Worm (Caenorhabditis elegans) whole organism, L4 larva: Measurements from ENCODE around the gene nlp-28.

ENCODE experiments used
- arid-1 ChIP-seq: fragments of 200-800 bp; sonication (Bioruptor generic); conservative IDR thresholded peaks from 2 replicates; pipeline ENCODE4 v1.3.6; 2022; ENCODE audit warnings: missing genetic modification reagents, missing genetic modification characterization, missing compliant biosample characterization
- hif-1 ChIP-seq, 2 experiments: sonication (generic microtip); optimal IDR thresholded peaks; 2 replicates each; lab custom pipeline; 2016 to 2017; ENCODE audit warnings: missing compliant biosample characterization in 2 of 2, missing genetic modification characterization in 2 of 2, missing genetic modification reagents in 2 of 2, missing genotype in 2 of 2, mild to moderate bottlenecking in 1 of 2
- madf-9 ChIP-seq: fragments of 200-800 bp; sonication (Bioruptor generic); conservative IDR thresholded peaks from 2 replicates; pipeline ENCODE4 v1.3.6; 2022; ENCODE audit warnings: missing genetic modification reagents, missing genetic modification characterization, missing compliant biosample characterization
- mep-1 ChIP-seq: fragments of 150-350 bp; sonication (generic microtip); optimal IDR thresholded peaks from 3 replicates; lab custom pipeline; 2014; ENCODE audit warnings: missing biosample characterization, missing genetic modification characterization
- set-16 ChIP-seq: fragments of 200-800 bp; sonication (Bioruptor generic); IDR thresholded peaks from 2 replicates; pipeline ENCODE4 v1.3.6; 2022; ENCODE audit warnings: missing genetic modification reagents, missing genetic modification characterization, missing compliant biosample characterization
- skn-1 ChIP-seq: fragments of 150-350 bp; optimal IDR thresholded peaks from 2 replicates; lab custom pipeline; 2014; ENCODE audit warnings: missing biosample characterization, missing genetic modification characterization
- snpc-4 ChIP-seq: fragments of 150-350 bp; optimal IDR thresholded peaks from 2 replicates; lab custom pipeline; 2014; ENCODE audit warnings: missing biosample characterization, missing genetic modification characterization
- zip-2 ChIP-seq: fragments of 150-350 bp; optimal IDR thresholded peaks from 2 replicates; lab custom pipeline; 2014; ENCODE audit warnings: missing biosample characterization, missing genetic modification characterization

DNA sequence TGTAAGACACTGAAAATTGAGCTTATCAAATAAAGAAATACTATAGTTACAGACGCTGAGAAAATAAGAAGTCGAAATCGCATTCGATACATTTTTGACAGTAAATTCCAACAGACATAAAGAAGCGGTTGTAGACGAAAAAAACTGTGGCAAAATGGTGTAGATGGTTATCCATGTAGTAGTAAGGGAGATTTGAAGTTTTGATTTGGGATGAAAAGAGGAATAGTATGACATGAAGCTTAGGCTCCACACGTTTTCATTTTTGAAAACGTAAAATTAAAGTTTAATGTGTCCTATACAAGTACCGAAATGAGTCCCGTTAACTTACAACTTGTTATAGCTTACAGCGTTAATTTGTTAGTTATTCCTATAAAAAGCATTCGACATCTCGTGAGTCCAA is 6.3 kb downstream of the nlp-28 start, which contains the start of gene K09D9.9:
- no peak for TF ChIP-seq set-16 (GFP tag; lab: Robert Waterston, UW)
- no peak for TF ChIP-seq madf-9 (GFP tag; lab: Robert Waterston, UW)
- TF ChIP-seq snpc-4 (tag; lab: Kevin White, UChicago), result no peak
- no peak for TF ChIP-seq hif-1 (tag; optimal IDR thresholded peaks at IDR 0.05; lab: Kevin White, UChicago)
- no peak for TF ChIP-seq arid-1 (GFP tag; lab: Robert Waterston, UW)
- no peak for TF ChIP-seq mep-1 (tag; lab: Kevin White, UChicago)
- TF ChIP-seq skn-1, result no peak
- no peak for TF ChIP-seq zip-2 (tag; lab: Kevin White, UChicago)
